Worm (Caenorhabditis elegans) whole organism, late embryonic: ENCODE results near the gene phf-15.

ENCODE experiments used
- dve-1 ChIP-seq: sonication (generic microtip); optimal IDR thresholded peaks from 2 replicates; lab custom pipeline; 2017; ENCODE audit warnings: antibody characterized with exemption, mild to moderate bottlenecking, missing genetic modification characterization, missing compliant biosample characterization
- sox-4 ChIP-seq: sonication (generic microtip); optimal IDR thresholded peaks from 2 replicates; lab custom pipeline; 2017; ENCODE audit warnings: mild to moderate bottlenecking, missing genetic modification characterization, inconsistent platforms, missing compliant biosample characterization

ce11 chrIII:3377134-3377533 is 54.5 kb downstream of the phf-15 start:
- TF ChIP-seq sox-4 (tag; lab: Kevin White, UChicago) (no peak), dve-1 (tag; lab: Kevin White, UChicago) (no peak)
